Worm (Caenorhabditis elegans) whole organism, young adult: ENCODE data around the gene C49C3.6.

Experiments used
- F10E7.11 ChIP-seq: sonication (generic microtip); optimal IDR thresholded peaks from 2 replicates; lab custom pipeline; 2017; ENCODE audit warnings: mild to moderate bottlenecking, missing genetic modification characterization, moderate library complexity, missing compliant biosample characterization
- lir-1 ChIP-seq: fragments of 200-800 bp; sonication (Bioruptor generic); conservative IDR thresholded peaks from 2 replicates; pipeline ENCODE4 v1.3.6; 2022; ENCODE audit warnings: missing genetic modification reagents, missing genetic modification characterization, missing compliant biosample characterization
- sea-2 ChIP-seq: fragments of 200-800 bp; sonication (Bioruptor generic); IDR thresholded peaks from 2 replicates; pipeline ENCODE4 v1.3.6; 2022; ENCODE audit warnings: missing genetic modification characterization, missing compliant biosample characterization

DNA sequence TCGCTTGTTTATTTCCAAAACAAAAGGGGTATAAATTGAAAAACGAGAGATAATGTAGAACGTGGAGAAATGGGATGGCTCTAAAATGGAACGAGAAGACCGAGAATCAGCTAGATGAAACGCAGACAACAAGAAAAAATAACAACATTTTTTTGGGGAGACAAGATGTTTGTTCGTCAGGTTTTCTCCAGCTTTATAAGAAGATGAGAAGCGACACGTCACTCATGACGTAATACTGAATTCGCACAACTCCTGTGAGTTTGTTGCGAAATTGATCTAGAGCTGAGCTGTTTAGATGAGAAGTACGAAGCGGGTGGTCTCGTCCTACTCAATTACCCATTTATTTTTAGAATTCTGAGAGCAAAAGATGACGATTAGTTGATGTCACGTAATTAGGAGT is 46.1 kb upstream of the C49C3.6 start:
- TF ChIP-seq lir-1 (GFP tag; lab: Robert Waterston, UW): no peak
- TF ChIP-seq sea-2 (GFP tag; lab: Robert Waterston, UW): no peak
- TF ChIP-seq F10E7.11 (tag; lab: Kevin White, UChicago): no peak
